Worm (Caenorhabditis elegans): ENCODE results near the gene F14D7.1.

DNA sequence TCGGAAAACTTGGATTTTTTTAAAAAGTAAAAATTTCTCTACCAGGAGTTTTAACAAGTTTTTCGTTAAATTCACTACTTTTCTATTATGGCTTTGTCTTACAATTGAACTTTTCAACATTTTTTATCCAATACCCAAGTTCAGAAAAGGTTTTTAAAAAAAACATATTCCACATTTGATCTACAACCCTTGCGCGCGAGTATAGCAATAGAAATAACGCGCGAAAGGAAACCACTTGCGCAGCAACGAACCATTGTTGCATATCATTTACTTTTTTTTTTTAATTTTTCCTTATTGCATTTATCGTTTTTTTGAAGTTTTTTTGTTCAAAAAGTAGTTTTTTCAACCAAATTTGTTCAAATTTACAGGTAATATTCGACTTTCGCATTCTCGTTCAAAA, 3.5 kb downstream of the F14D7.1 start, which contains the start of gene F40G12.11:
- TF ChIP-seq sea-2 (GFP tag; IDR thresholded peaks at IDR 0.05) = no peak
- TF ChIP-seq nfya-1 (tag; optimal IDR thresholded peaks at IDR 0.05; ENCODE audit: borderline replicate concordance, insufficient read depth) = no peak
- TF ChIP-seq attf-3 (GFP tag; conservative IDR thresholded peaks at IDR 0.05) = no peak
- TF ChIP-seq hsf-1 (GFP tag; IDR thresholded peaks at IDR 0.05) = no peak
- TF ChIP-seq snpc-1.1 (tag; optimal IDR thresholded peaks at IDR 0.05; ENCODE audit: insufficient read depth) = no peak
- TF ChIP-seq ama-1 (optimal IDR thresholded peaks at IDR 0.05) = no peak
- no peak for TF ChIP-seq ama-1 (GFP tag; optimal IDR thresholded peaks at IDR 0.05)
- no peak for TF ChIP-seq Y67H2A.10 (GFP tag; conservative IDR thresholded peaks at IDR 0.05)
- no peak for TF ChIP-seq him-1 (tag; optimal IDR thresholded peaks at IDR 0.05)
- no peak for TF ChIP-seq F22D6.2 (tag; optimal IDR thresholded peaks at IDR 0.05)
- peak; percentile 34 for TF ChIP-seq dpl-1 (GFP tag; optimal IDR thresholded peaks at IDR 0.05)
- no peak for TF ChIP-seq ztf-18 (tag; optimal IDR thresholded peaks at IDR 0.05)
- no peak for TF ChIP-seq ets-4 (GFP tag; optimal IDR thresholded peaks at IDR 0.05)
- TF ChIP-seq nhr-90 (tag; optimal IDR thresholded peaks at IDR 0.05) = no peak
- TF ChIP-seq mel-28 (tag; optimal IDR thresholded peaks at IDR 0.05; ENCODE audit: borderline replicate concordance) = no peak
